Worm (Caenorhabditis elegans): ENCODE results near the gene T28D9.16.

Gene T28D9.16

ce11 chrII:6491817-6492452 is 16.4 kb downstream of the T28D9.16 start, which contains the start of the genes T28D9.11 and T28D9.1 (continued):
- 0 out of 2 replicates have a peak, but pooled peaks have one; percentile 16 for TF ChIP-seq nhr-19 (GFP tag; conservative IDR thresholded peaks at IDR 0.05)
- no peak for TF ChIP-seq lir-3 (tag; optimal IDR thresholded peaks at IDR 0.05; ENCODE audit: poor library complexity)
- no peak for TF ChIP-seq nhr-85 (tag)
- TF ChIP-seq mep-1 (tag; optimal IDR thresholded peaks at IDR 0.05) = peak; percentile 30
- no peak for TF ChIP-seq lin-39 (tag; optimal IDR thresholded peaks at IDR 0.05)
- TF ChIP-seq nhr-84 (tag; optimal IDR thresholded peaks at IDR 0.05) = no peak

DNA sequence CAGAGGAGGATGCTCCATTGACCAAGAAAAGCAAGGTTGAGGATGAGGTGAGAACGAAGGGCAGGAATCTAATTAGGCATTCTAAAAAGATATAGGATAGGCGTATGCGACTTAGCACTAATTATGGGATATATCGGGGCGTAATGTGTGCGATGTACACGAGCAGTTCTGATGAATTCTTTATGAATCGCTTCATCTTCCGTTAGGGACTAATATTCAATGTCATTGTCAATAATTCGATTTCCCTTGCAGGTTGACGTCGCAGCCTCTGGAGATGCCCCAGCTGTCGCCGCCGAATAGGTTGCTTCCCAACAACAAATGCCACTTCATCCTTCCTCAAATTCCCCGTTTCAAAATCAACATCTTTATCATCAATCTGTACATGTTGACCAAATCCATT is 17.7 kb downstream of the T28D9.16 start:
- TF ChIP-seq skn-1 (tag; optimal IDR thresholded peaks at IDR 0.05) = no peak
- TF ChIP-seq elt-3 (tag; optimal IDR thresholded peaks at IDR 0.05) = no peak
- TF ChIP-seq Y116A8C.19 (tag; optimal IDR thresholded peaks at IDR 0.05; ENCODE audit: borderline replicate concordance) = no peak
- TF ChIP-seq fkh-8 (tag; optimal IDR thresholded peaks at IDR 0.05) = no peak
- no peak for TF ChIP-seq mab-9 (GFP tag; IDR thresholded peaks at IDR 0.05)
- no peak for TF ChIP-seq mep-1 (tag; optimal IDR thresholded peaks at IDR 0.05)
- TF ChIP-seq ceh-8 (GFP tag; optimal IDR thresholded peaks at IDR 0.05) = no peak
- no peak for TF ChIP-seq ceh-82 (tag; optimal IDR thresholded peaks at IDR 0.05)
- TF ChIP-seq hlh-17 (GFP tag; optimal IDR thresholded peaks at IDR 0.05; ENCODE audit: borderline replicate concordance) = no peak
- TF ChIP-seq nhr-28 (tag; optimal IDR thresholded peaks at IDR 0.05) = no peak
- no peak for TF ChIP-seq unc-98 (GFP tag; IDR thresholded peaks at IDR 0.05)
- no peak for TF ChIP-seq grh-1 (GFP tag; IDR thresholded peaks at IDR 0.05)
- no peak for TF ChIP-seq tlp-1 (tag; optimal IDR thresholded peaks at IDR 0.05)
- TF ChIP-seq ztf-4 (tag; optimal IDR thresholded peaks at IDR 0.05) = no peak
- no peak for TF ChIP-seq fkh-4 (tag; optimal IDR thresholded peaks at IDR 0.05; ENCODE audit: borderline replicate concordance)
- no peak for TF ChIP-seq hpl-2 (GFP tag; optimal IDR thresholded peaks at IDR 0.05)

- TF ChIP-seq pag-3 (tag; optimal IDR thresholded peaks at IDR 0.05; ENCODE audit: borderline replicate concordance, insufficient read depth) (no peak), lin-15B (tag; optimal IDR thresholded peaks at IDR 0.05) (no peak), swsn-7 (tag; optimal IDR thresholded peaks at IDR 0.05) (no peak), ceh-88 (GFP tag; IDR thresholded peaks at IDR 0.05) (no peak), ztf-4 (tag; optimal IDR thresholded peaks at IDR 0.05) (peak; percentile 14), efl-3 (GFP tag; optimal IDR thresholded peaks at IDR 0.05) (no peak), fkh-4 (tag; optimal IDR thresholded peaks at IDR 0.05; ENCODE audit: borderline replicate concordance) (no peak), ceh-63 (GFP tag; optimal IDR thresholded peaks at IDR 0.05) (no peak), skn-1 (tag; optimal IDR thresholded peaks at IDR 0.05) (no peak), xbp-1 (tag; optimal IDR thresholded peaks at IDR 0.05) (no peak), C34B4.2 (tag; optimal IDR thresholded peaks at IDR 0.05) (no peak), hlh-4 (tag; optimal IDR thresholded peaks at IDR 0.05) (no peak), blmp-1 (tag; optimal IDR thresholded peaks at IDR 0.05) (peak; percentile 2), nhr-84 (tag; optimal IDR thresholded peaks at IDR 0.05) (no peak), ztf-11 (tag; optimal IDR thresholded peaks at IDR 0.05) (no peak), sup-37 (GFP tag; optimal IDR thresholded peaks at IDR 0.05) (no peak), tbx-2 (tag; optimal IDR thresholded peaks at IDR 0.05) (no peak)
Measured at ce11 chrII:6493709-6494326, 18.3 kb downstream of the T28D9.16 start.

ce11 chrII:6496496-6496895 is 21.0 kb downstream of the T28D9.16 start:
- TF ChIP-seq ztf-11 (tag; optimal IDR thresholded peaks at IDR 0.05) = no peak
- no peak for TF ChIP-seq skn-1 (tag; optimal IDR thresholded peaks at IDR 0.05)
- no peak for TF ChIP-seq sup-37 (GFP tag; optimal IDR thresholded peaks at IDR 0.05)
- no peak for TF ChIP-seq rnt-1 (tag; optimal IDR thresholded peaks at IDR 0.05)
- no peak for TF ChIP-seq unc-98 (GFP tag; IDR thresholded peaks at IDR 0.05)
- no peak for TF ChIP-seq pag-3 (tag; optimal IDR thresholded peaks at IDR 0.05; ENCODE audit: borderline replicate concordance, insufficient read depth)
- TF ChIP-seq mep-1 (tag; optimal IDR thresholded peaks at IDR 0.05) = no peak
- TF ChIP-seq efl-3 (GFP tag; optimal IDR thresholded peaks at IDR 0.05) = no peak
- TF ChIP-seq fkh-8 (tag; optimal IDR thresholded peaks at IDR 0.05) = no peak
- no peak for TF ChIP-seq egl-13 (tag; optimal IDR thresholded peaks at IDR 0.05)
- TF ChIP-seq C16A3.4 (tag; optimal IDR thresholded peaks at IDR 0.05) = no peak
- no peak for TF ChIP-seq sptf-1 (tag; optimal IDR thresholded peaks at IDR 0.05)
- no peak for TF ChIP-seq C34B4.2 (tag; optimal IDR thresholded peaks at IDR 0.05)
- no peak for TF ChIP-seq dsc-1 (tag; optimal IDR thresholded peaks at IDR 0.05)

Measured in whole organism, L1 larva.